Worm (Caenorhabditis elegans): ENCODE measurements around the gene F53A2.11.

- TF ChIP-seq snpc-4 (tag; optimal IDR thresholded peaks at IDR 0.05) (no peak), ceh-82 (tag; optimal IDR thresholded peaks at IDR 0.05) (no peak), lin-39 (tag; optimal IDR thresholded peaks at IDR 0.05) (no peak), nhr-11 (tag; optimal IDR thresholded peaks at IDR 0.05) (no peak), nhr-28 (tag; optimal IDR thresholded peaks at IDR 0.05) (no peak), unc-86 (tag; optimal IDR thresholded peaks at IDR 0.05) (no peak), hlh-4 (tag; optimal IDR thresholded peaks at IDR 0.05) (no peak), ama-1 (optimal IDR thresholded peaks at IDR 0.05) (no peak), Y116A8C.19 (tag; optimal IDR thresholded peaks at IDR 0.05; ENCODE audit: borderline replicate concordance) (no peak), nhr-237 (tag; optimal IDR thresholded peaks at IDR 0.05) (no peak), lsy-2 (tag; optimal IDR thresholded peaks at IDR 0.05) (no peak)
Observed at ce11 chrIII:13342079-13342734, 19.7 kb upstream of the F53A2.11 start, which contains the start of gene dro-1.

All from whole organism, L1 larva.